Worm (Caenorhabditis elegans): ENCODE data around the gene ddn-2.

Gene ddn-2

DNA sequence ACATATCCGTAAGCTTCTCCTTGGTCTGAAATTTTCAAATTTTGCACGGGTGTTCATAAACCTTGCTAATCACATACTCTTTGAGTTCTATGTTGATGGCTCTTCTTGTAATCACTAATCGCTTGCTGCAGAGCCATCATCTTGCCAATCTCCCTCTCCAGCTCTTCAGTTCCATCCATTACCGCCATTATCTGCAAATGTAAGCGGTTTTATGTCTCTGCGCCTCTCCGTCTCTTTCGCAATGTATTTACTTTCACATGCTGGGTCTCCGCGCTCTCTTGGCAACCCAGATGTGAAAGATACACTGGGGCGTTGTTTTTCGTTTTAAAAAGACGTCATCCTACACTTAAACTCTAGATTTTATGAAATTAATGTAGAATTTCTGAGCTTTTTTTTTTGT lies 44.4 kb downstream of the ddn-2 start:
- TF ChIP-seq tab-1 (GFP tag; IDR thresholded peaks at IDR 0.05) (no peak), cog-1 (tag; optimal IDR thresholded peaks at IDR 0.05) (peak; percentile 16)

DNA sequence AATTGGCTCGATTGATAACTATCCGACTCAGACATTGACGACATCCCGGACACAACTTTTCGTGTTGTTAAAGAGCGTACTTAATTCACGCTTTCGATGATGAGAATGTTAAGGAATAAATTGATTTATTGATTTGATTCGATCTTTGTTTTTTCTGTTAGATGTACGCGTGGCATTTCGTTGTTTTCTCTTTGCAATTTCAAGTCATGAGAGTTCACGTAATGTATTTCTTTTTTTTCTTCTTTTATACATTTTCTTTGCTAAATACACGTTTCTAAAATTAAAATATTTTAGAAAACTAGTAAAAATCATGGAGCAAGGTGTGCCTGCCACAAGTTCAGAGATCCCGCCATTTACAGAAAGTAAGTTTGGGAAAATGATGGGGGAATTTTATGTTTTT lies 45.8 kb downstream of the ddn-2 start, which contains the start of the genes Y38F1A.1 and Y38F1A.2:
Gene Y38F1A.1 (minus strand): TSS at position 101 of the 400 bp plus-strand sequence.
Gene Y38F1A.2 (plus strand): TSS at position 289 of the 400 bp plus-strand sequence.
- no peak for TF ChIP-seq cog-1 (tag; optimal IDR thresholded peaks at IDR 0.05)
- TF ChIP-seq tab-1 (GFP tag; IDR thresholded peaks at IDR 0.05) = no peak
- TF ChIP-seq ztf-23 (GFP tag; IDR thresholded peaks at IDR 0.05) = no peak
- no peak for TF ChIP-seq T22C8.4 (GFP tag; IDR thresholded peaks at IDR 0.05)
- TF ChIP-seq ztf-29 (GFP tag; IDR thresholded peaks at IDR 0.05) = no peak
- no peak for TF ChIP-seq med-1 (GFP tag; optimal IDR thresholded peaks at IDR 0.05; ENCODE audit: insufficient read depth)
- no peak for TF ChIP-seq ref-1 (GFP tag; conservative IDR thresholded peaks at IDR 0.05)
- TF ChIP-seq flt-1 (GFP tag; IDR thresholded peaks at IDR 0.05) = no peak
- no peak for TF ChIP-seq klf-2 (GFP tag; conservative IDR thresholded peaks at IDR 0.05)
